Worm (Caenorhabditis elegans) whole organism, L2 larva: Measurements from ENCODE around the gene dmsr-12.

Experiments used
- C34F6.9 ChIP-seq: fragments of 150-350 bp; optimal IDR thresholded peaks from 2 replicates; lab custom pipeline; 2014; ENCODE audit warnings: missing biosample characterization, missing genetic modification characterization
- F13H6.1 ChIP-seq: sonication (generic microtip); optimal IDR thresholded peaks from 2 replicates; lab custom pipeline; 2016; ENCODE audit warnings: missing genetic modification characterization, missing compliant biosample characterization
- R02D3.7 ChIP-seq: fragments of 150-350 bp; optimal IDR thresholded peaks from 2 replicates; lab custom pipeline; 2014; ENCODE audit warnings: missing biosample characterization, missing genetic modification characterization
- ZK546.5 ChIP-seq: sonication (generic microtip); optimal IDR thresholded peaks from 2 replicates; lab custom pipeline; 2017; ENCODE audit warnings: missing biosample characterization, missing genetic modification characterization
- alr-1 ChIP-seq: fragments of 150-350 bp; optimal IDR thresholded peaks from 2 replicates; lab custom pipeline; 2014; ENCODE audit warnings: missing biosample characterization, missing genetic modification characterization
- aly-2 ChIP-seq: fragments of 150-350 bp; optimal IDR thresholded peaks from 2 replicates; lab custom pipeline; 2014; ENCODE audit warnings: missing biosample characterization, missing genetic modification characterization
- ama-1 ChIP-seq: fragments of 150-350 bp; optimal IDR thresholded peaks from 2 replicates; lab custom pipeline; 2018; ENCODE audit warnings: inconsistent platforms
- blmp-1 ChIP-seq: sonication (generic microtip); optimal IDR thresholded peaks from 2 replicates; lab custom pipeline; 2017; ENCODE audit warnings: missing genetic modification characterization, mild to moderate bottlenecking, missing compliant biosample characterization, antibody characterized with exemption, moderate library complexity; ENCODE audit not compliant: insufficient read depth
- ceh-82 ChIP-seq: fragments of 150-350 bp; optimal IDR thresholded peaks from 2 replicates; lab custom pipeline; 2014; ENCODE audit warnings: missing biosample characterization, missing genetic modification characterization
- dmd-4 ChIP-seq: sonication (generic microtip); optimal IDR thresholded peaks from 2 replicates; lab custom pipeline; 2017; ENCODE audit warnings: missing biosample characterization, missing genetic modification characterization
- elt-1 ChIP-seq: fragments of 150-350 bp; optimal IDR thresholded peaks from 2 replicates; lab custom pipeline; 2014; ENCODE audit warnings: missing biosample characterization, missing genetic modification characterization
- elt-3 ChIP-seq: sonication (generic microtip); optimal IDR thresholded peaks from 2 replicates; lab custom pipeline; 2017; ENCODE audit warnings: missing biosample characterization, missing genetic modification characterization
- gmeb-1 ChIP-seq: fragments of 150-350 bp; optimal IDR thresholded peaks from 2 replicates; lab custom pipeline; 2014; ENCODE audit warnings: missing biosample characterization, missing genetic modification characterization
- lin-11 ChIP-seq: fragments of 150-350 bp; sonication (generic microtip); optimal IDR thresholded peaks from 2 replicates; lab custom pipeline; 2014; ENCODE audit warnings: missing biosample characterization, missing genetic modification characterization, inconsistent platforms, mixed read lengths
- lin-13 ChIP-seq: fragments of 150-350 bp; optimal IDR thresholded peaks from 2 replicates; lab custom pipeline; 2014; ENCODE audit warnings: missing biosample characterization, missing genetic modification reagents, missing genetic modification characterization
- lsy-2 ChIP-seq, 2 experiments: fragments of 150-350 bp in 1 of 2; sonication (generic microtip) in 1 of 2; optimal IDR thresholded peaks; 2 replicates each; lab custom pipeline; 2014 to 2017; ENCODE audit warnings: missing biosample characterization in 2 of 2, missing genetic modification characterization in 2 of 2
- mab-5 ChIP-seq: fragments of 150-350 bp; optimal IDR thresholded peaks from 2 replicates; lab custom pipeline; 2014; ENCODE audit warnings: missing biosample characterization, missing genetic modification characterization
- mbf-1 ChIP-seq: sonication (generic microtip); optimal IDR thresholded peaks from 2 replicates; lab custom pipeline; 2017; ENCODE audit warnings: missing biosample characterization, missing genetic modification characterization
- nhr-12 ChIP-seq: fragments of 150-350 bp; optimal IDR thresholded peaks from 2 replicates; lab custom pipeline; 2014; ENCODE audit warnings: missing biosample characterization, missing genetic modification characterization
- nhr-129 ChIP-seq: fragments of 150-350 bp; optimal IDR thresholded peaks from 2 replicates; lab custom pipeline; 2014; ENCODE audit warnings: missing biosample characterization, missing genetic modification characterization
- nhr-237 ChIP-seq: fragments of 150-350 bp; optimal IDR thresholded peaks from 2 replicates; lab custom pipeline; 2014; ENCODE audit warnings: missing biosample characterization, missing genetic modification characterization
- nhr-25 ChIP-seq: fragments of 150-350 bp; sonication (generic microtip); optimal IDR thresholded peaks from 3 replicates; lab custom pipeline; 2014; ENCODE audit warnings: missing biosample characterization, missing genetic modification characterization
- nhr-6 ChIP-seq: fragments of 150-350 bp; optimal IDR thresholded peaks from 2 replicates; lab custom pipeline; 2014; ENCODE audit warnings: missing biosample characterization, missing genetic modification characterization
- peb-1 ChIP-seq: fragments of 150-350 bp; optimal IDR thresholded peaks from 2 replicates; lab custom pipeline; 2014; ENCODE audit warnings: missing biosample characterization, missing genetic modification characterization
- sem-4 ChIP-seq: fragments of 150-350 bp; optimal IDR thresholded peaks from 2 replicates; lab custom pipeline; 2014; ENCODE audit warnings: missing biosample characterization, missing genetic modification reagents, missing genetic modification characterization
- sma-3 ChIP-seq: sonication (generic microtip); optimal IDR thresholded peaks from 2 replicates; lab custom pipeline; 2016; ENCODE audit warnings: missing genetic modification reagents, missing genetic modification characterization, missing compliant biosample characterization
- sma-9 ChIP-seq, 2 experiments: fragments of 150-350 bp in 1 of 2; sonication (generic microtip) in 1 of 2; optimal IDR thresholded peaks; 2 replicates each; lab custom pipeline; 2014 to 2016; ENCODE audit warnings: missing genetic modification characterization in 2 of 2, mild to moderate bottlenecking in 1 of 2, missing biosample characterization in 1 of 2, missing compliant biosample characterization in 1 of 2, missing genetic modification reagents in 1 of 2, moderate library complexity in 1 of 2
- snpc-4 ChIP-seq: fragments of 150-350 bp; optimal IDR thresholded peaks from 2 replicates; lab custom pipeline; 2014; ENCODE audit warnings: missing biosample characterization, missing genetic modification characterization
- unc-39 ChIP-seq: fragments of 150-350 bp; optimal IDR thresholded peaks from 2 replicates; lab custom pipeline; 2014; ENCODE audit warnings: missing biosample characterization, missing genetic modification characterization
- unc-55 ChIP-seq: fragments of 150-350 bp; sonication (generic microtip); optimal IDR thresholded peaks from 3 replicates; lab custom pipeline; 2014; ENCODE audit warnings: missing biosample characterization, missing genetic modification reagents, missing genetic modification characterization
- unc-62 ChIP-seq: fragments of 150-350 bp; optimal IDR thresholded peaks from 2 replicates; lab custom pipeline; 2014; ENCODE audit warnings: missing biosample characterization, missing genetic modification reagents, missing genetic modification characterization
- ztf-1 ChIP-seq: fragments of 200-800 bp; sonication (Bioruptor generic); conservative IDR thresholded peaks from 2 replicates; pipeline ENCODE4 v1.3.6; 2022; ENCODE audit warnings: missing genetic modification characterization, missing compliant biosample characterization
- ztf-11 ChIP-seq: sonication (generic microtip); optimal IDR thresholded peaks from 2 replicates; lab custom pipeline; 2017; ENCODE audit warnings: missing biosample characterization, missing genetic modification characterization
- ztf-4 ChIP-seq: fragments of 150-350 bp; optimal IDR thresholded peaks from 2 replicates; lab custom pipeline; 2014; ENCODE audit warnings: missing biosample characterization, missing genetic modification characterization

dmsr-12 gene

DNA sequence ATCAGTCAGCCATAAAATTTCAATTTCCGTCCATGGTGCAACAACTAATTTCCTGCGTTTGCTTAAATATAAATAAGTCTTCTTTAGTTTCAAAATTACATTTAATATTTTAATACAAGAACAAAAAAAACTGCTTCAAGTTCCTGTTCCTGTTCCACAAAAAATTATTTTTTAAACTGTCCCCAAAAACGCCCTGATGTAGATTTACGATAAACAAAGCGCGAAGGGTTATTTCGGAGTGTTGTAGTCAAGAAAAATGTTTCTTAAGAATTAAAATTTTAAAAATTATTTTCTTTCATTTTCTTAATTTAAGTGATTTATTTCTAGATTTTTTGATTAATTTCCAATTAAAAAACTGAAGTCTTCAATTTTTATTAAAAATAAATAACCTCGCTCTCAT is 32.4 kb upstream of the dmsr-12 start, which contains the start of gene T15B7.15:
T15B7.15 (minus strand) TSS at position 67 of the 400 bp plus-strand sequence.
- peak; percentile 8 for TF ChIP-seq sma-9 (GFP tag; optimal IDR thresholded peaks at IDR 0.05; lab: Kevin White, UChicago)
- TF ChIP-seq sma-9 (tag; optimal IDR thresholded peaks at IDR 0.05; lab: Kevin White, UChicago) = no peak
- peak; percentile 81 for TF ChIP-seq unc-55
- TF ChIP-seq dmd-4 (tag; lab: Kevin White, UChicago) = no peak
- peak; percentile 93 for TF ChIP-seq R02D3.7 (tag; lab: Kevin White, UChicago)
- TF ChIP-seq ztf-11 (tag; lab: Kevin White, UChicago) = no peak
- TF ChIP-seq gmeb-1 (tag; lab: Kevin White, UChicago) = peak; percentile 78
- TF ChIP-seq ztf-4 (tag; lab: Kevin White, UChicago) = no peak
- TF ChIP-seq C34F6.9 (tag; lab: Kevin White, UChicago) = peak; percentile 50
- TF ChIP-seq sma-3 (GFP tag; lab: Kevin White, UChicago) = no peak

DNA sequence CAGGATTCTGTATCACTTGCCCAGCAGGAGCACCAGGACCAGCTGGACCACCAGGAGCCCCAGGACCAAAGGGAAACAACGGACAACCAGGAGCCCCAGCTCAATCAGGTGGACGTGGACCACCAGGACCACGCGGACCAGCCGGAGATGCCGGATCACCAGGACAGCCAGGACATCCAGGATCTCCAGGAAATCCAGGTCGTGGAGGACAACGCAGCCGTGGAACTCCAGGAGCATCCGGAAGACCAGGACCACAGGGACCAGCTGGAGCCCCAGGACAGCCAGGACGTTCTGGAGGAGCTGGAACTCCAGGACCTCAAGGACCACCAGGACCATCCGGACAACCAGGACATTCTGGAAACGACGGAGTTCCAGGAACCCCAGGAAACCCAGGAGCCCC is 29.8 kb upstream of the dmsr-12 start:
- TF ChIP-seq elt-3 (no peak), ama-1 (lab: Kevin White, UChicago) (no peak), gmeb-1 (tag; lab: Kevin White, UChicago) (no peak), nhr-12 (tag; lab: Kevin White, UChicago) (no peak), nhr-129 (tag; lab: Kevin White, UChicago) (no peak), ztf-1 (no peak), nhr-6 (no peak), C34F6.9 (tag; lab: Kevin White, UChicago) (no peak), lsy-2 (tag; optimal IDR thresholded peaks at IDR 0.05; lab: Kevin White, UChicago) (no peak), unc-55 (no peak), peb-1 (tag; lab: Kevin White, UChicago) (no peak), sem-4 (no peak), aly-2 (tag; lab: Kevin White, UChicago) (no peak), R02D3.7 (tag; lab: Kevin White, UChicago) (no peak), snpc-4 (no peak), ceh-82 (tag; lab: Kevin White, UChicago) (no peak), F13H6.1 (tag; lab: Kevin White, UChicago) (no peak)

DNA sequence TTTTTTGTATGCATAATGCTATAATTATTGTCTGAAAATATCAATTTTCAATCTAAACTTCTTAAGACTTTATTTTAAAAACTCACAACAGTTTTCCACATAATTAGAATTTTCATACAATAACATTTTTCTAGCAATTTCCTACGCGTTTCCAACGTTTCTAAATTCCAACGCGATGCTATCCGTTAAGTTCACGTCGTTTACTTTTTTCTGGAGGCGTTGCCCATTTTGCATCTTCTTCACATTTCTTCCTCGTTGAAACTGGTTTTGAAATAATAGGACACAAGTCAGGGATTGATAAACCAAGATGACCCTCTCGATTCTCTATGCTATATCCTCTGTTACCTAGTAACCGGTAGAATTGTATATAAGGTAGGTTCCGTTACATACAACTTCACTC is 29.0 kb upstream of the dmsr-12 start, which contains the start of the genes T15B7.14 and col-143:
T15B7.14 (minus strand) TSS at position 101 of the 400 bp plus-strand sequence.
col-143 (plus strand) TSS at position 394 of the 400 bp plus-strand sequence.
- no peak for TF ChIP-seq ZK546.5 (tag; lab: Kevin White, UChicago)
- no peak for TF ChIP-seq ztf-1
- no peak for TF ChIP-seq sem-4
- TF ChIP-seq lin-11 (tag; lab: Kevin White, UChicago) = no peak
- no peak for TF ChIP-seq peb-1 (tag; lab: Kevin White, UChicago)
- no peak for TF ChIP-seq gmeb-1 (tag; lab: Kevin White, UChicago)

DNA sequence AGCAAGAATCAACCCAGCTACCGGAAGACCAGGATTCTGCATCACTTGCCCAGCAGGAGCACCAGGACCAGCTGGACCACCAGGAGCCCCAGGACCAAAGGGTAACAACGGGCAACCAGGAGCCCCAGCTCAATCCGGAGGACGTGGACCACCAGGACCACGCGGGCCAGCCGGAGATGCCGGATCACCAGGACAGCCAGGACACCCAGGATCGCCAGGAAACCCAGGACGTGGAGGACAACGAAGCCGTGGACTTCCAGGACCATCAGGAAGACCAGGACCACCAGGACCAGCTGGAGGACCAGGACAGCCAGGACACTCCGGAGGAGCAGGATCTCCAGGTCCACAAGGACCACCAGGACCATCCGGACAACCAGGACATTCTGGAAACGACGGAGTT is 25.3 kb upstream of the dmsr-12 start:
- TF ChIP-seq ztf-4 (tag; lab: Kevin White, UChicago) = no peak
- TF ChIP-seq F13H6.1 (tag; lab: Kevin White, UChicago) = no peak
- no peak for TF ChIP-seq mab-5
- TF ChIP-seq ZK546.5 (tag; lab: Kevin White, UChicago) = no peak
- no peak for TF ChIP-seq dmd-4 (tag; lab: Kevin White, UChicago)
- TF ChIP-seq nhr-12 (tag; lab: Kevin White, UChicago) = no peak
- TF ChIP-seq sma-9 (GFP tag; optimal IDR thresholded peaks at IDR 0.05; lab: Kevin White, UChicago) = no peak
- no peak for TF ChIP-seq sma-9 (tag; optimal IDR thresholded peaks at IDR 0.05; lab: Kevin White, UChicago)
- no peak for TF ChIP-seq lsy-2 (tag; optimal IDR thresholded peaks at IDR 0.05; lab: Kevin White, UChicago)
- no peak for TF ChIP-seq alr-1 (tag; lab: Kevin White, UChicago)
- no peak for TF ChIP-seq unc-62 (GFP tag; lab: Kevin White, UChicago)
- no peak for TF ChIP-seq C34F6.9 (tag; lab: Kevin White, UChicago)
- TF ChIP-seq ztf-11 (tag; lab: Kevin White, UChicago) = no peak
- TF ChIP-seq nhr-25 (tag; lab: Kevin White, UChicago) = no peak

DNA sequence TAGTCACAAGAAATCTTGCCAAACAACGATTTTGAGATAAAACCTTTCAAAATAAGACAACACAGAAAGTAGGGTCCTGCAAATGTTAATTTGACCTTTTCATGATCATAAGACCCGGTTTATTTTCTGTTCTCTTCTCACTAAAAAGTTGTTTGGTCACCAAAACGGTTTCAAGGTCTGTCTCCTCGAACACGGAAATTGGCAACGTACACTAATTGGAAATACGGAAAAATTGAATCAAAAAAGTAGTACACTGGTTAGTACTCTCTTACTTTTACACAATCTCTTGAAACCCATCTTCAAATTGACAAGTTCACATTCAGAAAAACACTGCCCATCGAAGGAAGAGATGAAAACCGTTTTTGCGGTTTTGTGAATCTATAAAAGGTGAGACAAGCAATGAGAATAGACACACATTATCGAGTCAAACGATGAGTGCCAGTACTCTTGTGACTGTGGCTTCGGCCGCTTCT is 24.6 kb upstream of the dmsr-12 start, which contains the start of gene col-142:
col-142 (plus strand) TSS at position 423 of the 473 bp plus-strand sequence.
- TF ChIP-seq nhr-237 (tag; lab: Kevin White, UChicago) (no peak), sma-3 (GFP tag; lab: Kevin White, UChicago) (peak; percentile 8)

DNA sequence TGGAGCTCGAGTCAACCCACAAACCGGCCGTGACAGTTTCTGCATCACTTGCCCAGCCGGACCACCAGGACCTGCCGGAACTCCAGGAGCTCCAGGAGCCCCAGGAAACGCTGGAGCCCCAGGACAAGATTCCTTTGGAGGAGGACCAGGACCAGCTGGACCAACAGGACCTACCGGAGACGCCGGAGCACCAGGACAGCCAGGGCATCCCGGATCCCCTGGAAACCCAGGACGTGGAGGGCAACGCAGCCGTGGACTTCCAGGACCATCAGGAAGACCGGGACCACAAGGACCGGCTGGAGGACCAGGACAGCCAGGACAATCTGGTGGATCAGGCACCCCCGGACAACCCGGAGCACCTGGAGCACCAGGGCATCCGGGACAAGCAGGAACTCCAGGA is 23.8 kb upstream of the dmsr-12 start:
- TF ChIP-seq snpc-4 (no peak), ztf-11 (tag; lab: Kevin White, UChicago) (no peak), dmd-4 (tag; lab: Kevin White, UChicago) (no peak), nhr-129 (tag; lab: Kevin White, UChicago) (no peak), elt-3 (no peak), lin-13 (GFP tag; lab: Kevin White, UChicago) (no peak), nhr-6 (no peak), unc-39 (tag; lab: Kevin White, UChicago) (no peak), sma-9 (GFP tag; optimal IDR thresholded peaks at IDR 0.05; lab: Kevin White, UChicago) (no peak), sma-9 (tag; optimal IDR thresholded peaks at IDR 0.05; lab: Kevin White, UChicago) (no peak), sma-3 (GFP tag; lab: Kevin White, UChicago) (no peak), F13H6.1 (tag; lab: Kevin White, UChicago) (no peak), mbf-1 (tag; lab: Kevin White, UChicago) (no peak), blmp-1 (tag; lab: Kevin White, UChicago) (no peak), unc-62 (GFP tag; lab: Kevin White, UChicago) (no peak), elt-1 (tag; lab: Kevin White, UChicago) (no peak)
